Worm (Caenorhabditis elegans) whole organism, young adult: ENCODE data around the gene C06E7.4.

ENCODE experiments used
- B0019.2 ChIP-seq: fragments of 200-800 bp; sonication (Bioruptor generic); conservative IDR thresholded peaks from 2 replicates; pipeline ENCODE4 v1.3.6; 2022; ENCODE audit warnings: missing genetic modification reagents, missing genetic modification characterization, missing compliant biosample characterization
- D2030.7 ChIP-seq: fragments of 200-800 bp; sonication (Bioruptor generic); IDR thresholded peaks from 2 replicates; pipeline ENCODE4 v1.3.6; 2022; ENCODE audit warnings: missing genetic modification reagents, missing genetic modification characterization, missing compliant biosample characterization
- F49E8.2 ChIP-seq: sonication (generic microtip); optimal IDR thresholded peaks from 3 replicates; lab custom pipeline; 2017; ENCODE audit warnings: missing genetic modification characterization, mild to moderate bottlenecking, missing compliant biosample characterization, antibody characterized with exemption, moderate library complexity; ENCODE audit not compliant: insufficient read depth
- F55B11.4 ChIP-seq: sonication (generic microtip); optimal IDR thresholded peaks from 2 replicates; lab custom pipeline; 2016; ENCODE audit warnings: missing compliant biosample characterization, missing genetic modification characterization, borderline replicate concordance; ENCODE audit not compliant: insufficient read depth
- T07F8.4 ChIP-seq: sonication (generic microtip); optimal IDR thresholded peaks from 2 replicates; lab custom pipeline; 2016; ENCODE audit warnings: mild to moderate bottlenecking, missing genetic modification characterization, moderate library complexity, missing compliant biosample characterization
- T26A5.8 ChIP-seq: sonication (generic microtip); optimal IDR thresholded peaks from 2 replicates; lab custom pipeline; 2016; ENCODE audit warnings: missing genetic modification characterization, missing compliant biosample characterization
- Y53F4B.3 ChIP-seq: fragments of 200-800 bp; sonication (Bioruptor generic); IDR thresholded peaks from 2 replicates; pipeline ENCODE4 v1.3.6; 2022; ENCODE audit warnings: missing genetic modification reagents, missing genetic modification characterization, missing compliant biosample characterization
- Y53G8AR.9 ChIP-seq: fragments of 200-800 bp; sonication (Bioruptor generic); conservative IDR thresholded peaks from 2 replicates; pipeline ENCODE4 v1.3.6; 2022; ENCODE audit warnings: missing genetic modification reagents, missing genetic modification characterization, missing compliant biosample characterization
- ZK185.1 ChIP-seq: sonication (generic microtip); optimal IDR thresholded peaks from 2 replicates; lab custom pipeline; 2016; ENCODE audit warnings: mild to moderate bottlenecking, missing genetic modification characterization, missing compliant biosample characterization; ENCODE audit not compliant: poor library complexity, severe bottlenecking
- akir-1 ChIP-seq: fragments of 200-800 bp; sonication (Bioruptor generic); optimal IDR thresholded peaks from 2 replicates; lab custom pipeline; 2018; ENCODE audit warnings: mild to moderate bottlenecking, missing genetic modification characterization, moderate library complexity, missing compliant biosample characterization
- attf-6 ChIP-seq: fragments of 200-800 bp; sonication (Bioruptor generic); IDR thresholded peaks from 2 replicates; pipeline ENCODE4 v1.3.6; 2022; ENCODE audit warnings: missing genetic modification reagents, missing genetic modification characterization, missing compliant biosample characterization
- bed-1 ChIP-seq: fragments of 200-800 bp; sonication (Bioruptor generic); IDR thresholded peaks from 2 replicates; pipeline ENCODE4 v1.3.6; 2022; ENCODE audit warnings: missing genetic modification reagents, missing genetic modification characterization, missing compliant biosample characterization
- bed-2 ChIP-seq: fragments of 200-800 bp; sonication (Bioruptor generic); IDR thresholded peaks from 2 replicates; pipeline ENCODE4 v1.3.6; 2022; ENCODE audit warnings: missing genetic modification reagents, missing genetic modification characterization, missing compliant biosample characterization
- cebp-1 ChIP-seq, 2 experiments: fragments of 200-800 bp in 1 of 2; sonication (Bioruptor generic) in 1 of 2; sonication (generic microtip) in 1 of 2; IDR thresholded peaks in 1 of 2; optimal IDR thresholded peaks in 1 of 2; 2 replicates each; pipeline versions ENCODE4 v1.3.6 to Lab custom; 2017 to 2022; ENCODE audit warnings: missing compliant biosample characterization in 2 of 2, missing genetic modification characterization in 2 of 2, mild to moderate bottlenecking in 1 of 2, missing genetic modification reagents in 1 of 2, moderate library complexity in 1 of 2
- ceh-58 ChIP-seq: fragments of 200-800 bp; sonication (Bioruptor generic); IDR thresholded peaks from 2 replicates; pipeline ENCODE4 v1.3.6; 2022; ENCODE audit warnings: missing genetic modification characterization, missing compliant biosample characterization
- gei-17 ChIP-seq: fragments of 200-800 bp; sonication (Bioruptor generic); optimal IDR thresholded peaks from 2 replicates; lab custom pipeline; 2018; ENCODE audit warnings: mild to moderate bottlenecking, missing genetic modification characterization, missing compliant biosample characterization
- let-607 ChIP-seq, 2 experiments: fragments of 200-800 bp in 1 of 2; sonication (Bioruptor generic) in 1 of 2; sonication (generic microtip) in 1 of 2; optimal IDR thresholded peaks; 2 replicates each; lab custom pipeline; 2016 to 2018; ENCODE audit warnings: mild to moderate bottlenecking in 2 of 2, missing compliant biosample characterization in 2 of 2, missing genetic modification characterization in 2 of 2, moderate library complexity in 2 of 2, missing genotype in 1 of 2
- lin-26 ChIP-seq: fragments of 200-800 bp; sonication (Bioruptor generic); IDR thresholded peaks from 2 replicates; pipeline ENCODE4 v1.3.6; 2022; ENCODE audit warnings: missing genetic modification reagents, missing genetic modification characterization, missing compliant biosample characterization
- lin-35 ChIP-seq, 3 experiments: fragments of 150-350 bp in 2 of 3; sonication (generic microtip) in 1 of 3; optimal IDR thresholded peaks; 2 replicates each; lab custom pipeline; 2014 to 2018; ENCODE audit warnings: missing biosample characterization in 3 of 3, missing genetic modification characterization in 3 of 3, missing genetic modification reagents in 3 of 3
- lsl-1 ChIP-seq: fragments of 200-800 bp; sonication (Bioruptor generic); optimal IDR thresholded peaks from 2 replicates; lab custom pipeline; 2018; ENCODE audit warnings: mild to moderate bottlenecking, missing genetic modification characterization, moderate library complexity, missing compliant biosample characterization
- nhr-80 ChIP-seq: sonication (generic microtip); optimal IDR thresholded peaks from 2 replicates; lab custom pipeline; 2016; ENCODE audit warnings: missing genetic modification characterization, missing compliant biosample characterization
- pbrm-1 ChIP-seq: fragments of 200-800 bp; sonication (Bioruptor generic); IDR thresholded peaks from 2 replicates; pipeline ENCODE4 v1.3.6; 2022; ENCODE audit warnings: missing genetic modification reagents, missing genetic modification characterization, missing compliant biosample characterization
- snpc-1.1 ChIP-seq: sonication (generic microtip); optimal IDR thresholded peaks from 2 replicates; lab custom pipeline; 2017; ENCODE audit warnings: missing genetic modification characterization, mild to moderate bottlenecking, missing compliant biosample characterization, antibody characterized with exemption, moderate library complexity, missing genotype, missing genetic modification reagents; ENCODE audit not compliant: insufficient read depth
- snpc-1.3 ChIP-seq: sonication (generic microtip); optimal IDR thresholded peaks from 2 replicates; lab custom pipeline; 2017; ENCODE audit warnings: missing genetic modification characterization, mild to moderate bottlenecking, missing compliant biosample characterization, antibody characterized with exemption, moderate library complexity, missing genotype, missing genetic modification reagents; ENCODE audit not compliant: insufficient read depth
- snpc-4 ChIP-seq, 5 experiments: fragments of 150-350 bp in 1 of 5; sonication (generic microtip) in 4 of 5; optimal IDR thresholded peaks; 2 replicates each; lab custom pipeline; 2014 to 2018; ENCODE audit warnings: missing genetic modification characterization in 5 of 5, missing biosample characterization in 3 of 5, antibody characterized with exemption in 2 of 5, mild to moderate bottlenecking in 2 of 5, missing compliant biosample characterization in 2 of 5, missing genotype in 2 of 5, moderate library complexity in 2 of 5, missing genetic modification reagents in 1 of 5
- tbp1 ChIP-seq: fragments of 200-800 bp; sonication (Bioruptor generic); optimal IDR thresholded peaks from 2 replicates; lab custom pipeline; 2018; ENCODE audit warnings: mild to moderate bottlenecking, missing genetic modification characterization, missing compliant biosample characterization
- unc-62 ChIP-seq: fragments of 150-350 bp; optimal IDR thresholded peaks from 2 replicates; lab custom pipeline; 2014; ENCODE audit warnings: missing biosample characterization, missing genetic modification reagents, missing genetic modification characterization
- ztf-22 ChIP-seq: fragments of 200-800 bp; sonication (Bioruptor generic); optimal IDR thresholded peaks from 2 replicates; lab custom pipeline; 2018; ENCODE audit warnings: mild to moderate bottlenecking, missing genetic modification characterization, moderate library complexity, missing compliant biosample characterization
- ztf-26 ChIP-seq: sonication (generic microtip); optimal IDR thresholded peaks from 2 replicates; lab custom pipeline; 2017; ENCODE audit warnings: missing genetic modification characterization, missing compliant biosample characterization
- ztf-28 ChIP-seq: fragments of 200-800 bp; sonication (Bioruptor generic); IDR thresholded peaks from 2 replicates; pipeline ENCODE4 v1.3.6; 2022; ENCODE audit warnings: missing genetic modification reagents, missing genetic modification characterization, missing compliant biosample characterization
- ztf-6 ChIP-seq: fragments of 200-800 bp; sonication (Bioruptor generic); IDR thresholded peaks from 2 replicates; pipeline ENCODE4 v1.3.6; 2022; ENCODE audit warnings: missing genetic modification reagents, missing genetic modification characterization, missing compliant biosample characterization

Gene C06E7.4

DNA sequence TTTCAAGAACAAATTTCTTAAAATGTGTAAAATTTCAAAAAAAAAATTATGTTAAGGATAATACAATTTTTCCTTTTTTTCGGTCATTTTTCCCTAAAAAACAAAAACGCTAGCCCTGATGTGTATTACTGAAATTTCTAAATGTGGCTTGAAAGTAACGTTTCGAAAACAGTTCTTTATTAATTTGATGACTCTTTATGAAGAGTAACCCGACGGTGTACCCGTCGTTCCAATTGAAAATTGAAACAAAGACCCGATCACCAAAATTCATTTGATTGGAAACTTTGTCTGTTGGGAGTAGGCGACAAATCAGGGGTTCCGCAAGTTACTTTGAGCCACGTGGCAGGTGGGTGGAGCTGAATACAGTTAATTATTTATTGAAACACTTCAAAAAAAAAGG lies 27.0 kb downstream of the C06E7.4 start:
- TF ChIP-seq attf-6 (peak; percentile 74), snpc-1.1 (tag; lab: Kevin White, UChicago) (peak; percentile 85), T26A5.8 (tag; lab: Kevin White, UChicago) (no peak), F49E8.2 (tag; lab: Kevin White, UChicago) (peak; percentile 15), B0019.2 (GFP tag; lab: Robert Waterston, UW) (no peak), lin-26 (no peak), pbrm-1 (GFP tag; lab: Robert Waterston, UW) (0 out of 2 replicates have a peak, but pooled peaks have one; percentile 11), D2030.7 (GFP tag; lab: Robert Waterston, UW) (peak; percentile 79), let-607 (tag; optimal IDR thresholded peaks at IDR 0.05; lab: Kevin White, UChicago) (no peak), bed-2 (GFP tag; lab: Robert Waterston, UW) (no peak), snpc-4 (GFP tag; optimal IDR thresholded peaks at IDR 0.05; lab: Kevin White, UChicago) (peak; percentile 56), snpc-4 (tag; optimal IDR thresholded peaks at IDR 0.05; lab: Kevin White, UChicago) (peak; percentile 49 to 93 (median 84)), tbp1 (GFP tag; lab: Kevin White, UChicago) (peak; percentile 46)

DNA sequence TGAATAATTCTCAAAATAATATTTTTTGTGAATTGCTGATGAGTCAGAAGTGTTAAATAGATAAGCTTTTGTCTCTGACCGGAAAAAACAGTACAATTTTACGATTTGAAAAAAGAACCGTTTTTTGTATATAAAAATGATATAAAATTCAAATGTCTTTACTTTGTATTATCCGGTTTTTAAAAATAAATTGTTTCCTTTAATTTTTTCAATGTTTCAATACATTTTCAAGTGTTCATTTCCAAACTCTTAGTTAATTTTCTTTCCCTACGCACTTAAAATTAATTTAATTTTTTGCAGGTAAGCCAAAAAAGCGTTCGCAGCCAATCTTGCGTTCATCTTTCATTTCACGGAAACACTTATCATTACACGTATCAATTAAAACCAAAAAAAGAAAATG lies 35.3 kb downstream of the C06E7.4 start, which contains the start of gene egal-1:
TSS of gene egal-1 (plus strand) at position 301 of the 400 bp plus-strand sequence.
- TF ChIP-seq ztf-28, result no peak
- no peak for TF ChIP-seq ztf-6
- TF ChIP-seq gei-17, result no peak
- TF ChIP-seq F55B11.4 (tag; lab: Kevin White, UChicago), result no peak
- no peak for TF ChIP-seq tbp1 (GFP tag; lab: Kevin White, UChicago)
- TF ChIP-seq ZK185.1, result no peak
- no peak for TF ChIP-seq akir-1 (GFP tag; lab: Kevin White, UChicago)
- no peak for TF ChIP-seq ceh-58 (GFP tag; lab: Robert Waterston, UW)
- TF ChIP-seq nhr-80, result no peak
- no peak for TF ChIP-seq ztf-22 (GFP tag; lab: Kevin White, UChicago)
- TF ChIP-seq Y53G8AR.9 (GFP tag; lab: Robert Waterston, UW), result no peak
- TF ChIP-seq snpc-1.3 (tag; lab: Kevin White, UChicago), result no peak
- no peak for TF ChIP-seq let-607 (tag; optimal IDR thresholded peaks at IDR 0.05; lab: Kevin White, UChicago)
- no peak for TF ChIP-seq ztf-26 (tag; lab: Kevin White, UChicago)
- no peak for TF ChIP-seq lsl-1

DNA sequence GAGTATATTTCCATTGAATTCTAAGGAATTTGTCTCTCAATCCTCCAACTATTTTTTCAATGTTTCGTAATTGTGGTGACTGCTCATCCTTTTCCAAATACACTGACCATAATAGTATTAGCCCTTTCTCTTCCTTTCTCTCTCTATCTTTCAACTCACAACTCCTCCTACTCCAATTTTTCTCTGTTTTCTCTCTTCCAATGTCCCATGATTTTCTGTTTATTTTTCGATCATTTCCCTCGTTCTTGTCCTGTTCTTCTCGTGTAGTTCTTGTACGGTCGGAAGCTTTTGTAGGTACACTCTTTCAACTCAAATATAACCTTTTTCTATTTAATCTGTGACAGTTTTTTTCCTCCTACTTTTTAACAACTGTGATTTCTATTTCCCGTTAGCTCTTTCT lies 37.8 kb downstream of the C06E7.4 start:
- TF ChIP-seq T07F8.4 (no peak), lin-35 (GFP tag; optimal IDR thresholded peaks at IDR 0.05; lab: Kevin White, UChicago) (no peak), unc-62 (no peak), nhr-80 (peak; percentile 40), ceh-58 (GFP tag; lab: Robert Waterston, UW) (no peak)

DNA sequence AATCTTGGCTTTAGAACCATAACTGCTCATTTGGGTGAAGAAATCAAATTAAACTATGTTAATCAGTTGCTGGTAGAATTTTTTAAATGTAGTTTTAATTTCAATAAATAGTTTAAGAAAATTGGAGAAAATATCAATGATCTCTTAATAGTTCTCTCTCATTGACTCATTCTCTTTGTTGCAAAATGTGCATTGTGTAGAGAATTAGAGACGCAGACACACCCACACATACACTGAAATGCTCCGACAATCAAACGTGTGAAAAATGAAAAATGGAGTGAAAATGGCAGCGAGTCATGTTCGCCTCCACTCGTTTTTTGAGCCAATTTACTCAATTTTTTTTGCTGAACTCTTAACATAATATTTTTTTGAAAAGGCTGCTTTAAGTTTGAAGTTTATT lies 38.8 kb downstream of the C06E7.4 start:
- TF ChIP-seq nhr-80 (peak; percentile 19), bed-1 (GFP tag; lab: Robert Waterston, UW) (no peak)

DNA sequence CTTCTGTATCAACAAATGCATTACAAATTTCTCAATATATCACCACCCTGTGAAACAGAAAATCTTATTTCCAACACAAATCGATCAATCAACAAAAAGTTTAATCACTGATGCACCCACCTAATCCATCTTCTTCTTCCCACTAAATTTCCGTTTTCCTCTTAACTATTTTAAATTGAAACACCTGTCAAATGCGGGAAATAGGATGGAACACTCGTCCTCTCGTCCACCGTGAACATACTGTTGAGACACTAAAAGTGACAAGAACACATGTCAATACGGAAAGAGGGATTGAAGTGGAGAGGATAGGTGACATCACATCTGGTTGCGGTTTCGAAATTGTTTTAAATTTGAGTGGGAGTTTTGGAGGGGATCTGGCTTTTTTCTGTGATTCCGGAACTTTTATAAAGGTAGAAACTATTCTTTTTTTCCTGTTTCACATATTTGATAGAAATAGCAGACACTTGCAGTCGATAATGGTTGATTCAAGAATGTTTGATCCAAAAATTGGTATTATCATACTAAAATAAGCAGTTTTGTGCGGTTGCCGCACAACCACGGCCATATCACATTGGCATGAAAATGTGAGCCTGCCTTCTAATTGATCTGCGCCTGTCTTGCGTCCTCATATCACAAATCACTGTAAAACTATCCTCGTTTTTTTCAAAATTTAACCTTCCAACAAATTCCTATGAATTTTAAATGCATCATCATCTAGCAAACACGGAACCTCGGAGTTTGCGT lies 39.5 kb downstream of the C06E7.4 start:
- TF ChIP-seq Y53F4B.3 (GFP tag; lab: Robert Waterston, UW) (no peak), ztf-6 (no peak), cebp-1 (GFP tag; IDR thresholded peaks at IDR 0.05; lab: Robert Waterston, UW) (no peak), cebp-1 (tag; optimal IDR thresholded peaks at IDR 0.05; lab: Kevin White, UChicago) (peak; percentile 35)
